Worm (Caenorhabditis elegans) whole organism, L4 larva: ENCODE measurements around the gene C53C11.5.

Experiments
- D1046.2 ChIP-seq: fragments of 200-800 bp; sonication (Bioruptor generic); IDR thresholded peaks from 2 replicates; pipeline ENCODE4 v1.3.6; 2022; ENCODE audit warnings: missing genetic modification characterization, missing compliant biosample characterization
- F10B5.3 ChIP-seq: sonication (generic microtip); optimal IDR thresholded peaks from 2 replicates; lab custom pipeline; 2016; ENCODE audit warnings: mild to moderate bottlenecking, missing genetic modification characterization, missing compliant biosample characterization
- R02D3.7 ChIP-seq: fragments of 150-350 bp; sonication (generic microtip); optimal IDR thresholded peaks from 3 replicates; lab custom pipeline; 2014; ENCODE audit warnings: missing biosample characterization, missing genetic modification characterization
- aly-2 ChIP-seq: sonication (generic microtip); optimal IDR thresholded peaks from 2 replicates; lab custom pipeline; 2018; ENCODE audit warnings: missing biosample characterization, missing genetic modification characterization
- ceh-20 ChIP-seq: fragments of 200-800 bp; sonication (Bioruptor generic); IDR thresholded peaks from 2 replicates; pipeline ENCODE4 v1.3.6; 2022; ENCODE audit warnings: missing genetic modification reagents, missing genetic modification characterization, missing compliant biosample characterization
- ceh-44 ChIP-seq: fragments of 200-800 bp; sonication (Bioruptor generic); IDR thresholded peaks from 2 replicates; pipeline ENCODE4 v1.3.6; 2022; ENCODE audit warnings: missing genetic modification reagents, missing genetic modification characterization, missing compliant biosample characterization
- ceh-82 ChIP-seq: sonication (generic microtip); optimal IDR thresholded peaks from 2 replicates; lab custom pipeline; 2017; ENCODE audit warnings: missing biosample characterization, missing genetic modification characterization
- ces-1 ChIP-seq: fragments of 150-350 bp; sonication (generic microtip); optimal IDR thresholded peaks from 4 replicates; lab custom pipeline; 2014; ENCODE audit warnings: missing biosample characterization, missing genetic modification reagents, missing genetic modification characterization
- pha-4 ChIP-seq, 2 experiments: fragments of 150-350 bp in 1 of 2; fragments of 200-800 bp in 1 of 2; sonication (Bioruptor generic) in 1 of 2; IDR thresholded peaks in 1 of 2; optimal IDR thresholded peaks in 1 of 2; 2 replicates each; pipeline versions ENCODE4 v1.3.6 to Lab custom; 2014 to 2022; ENCODE audit warnings: missing genetic modification characterization in 2 of 2, missing genetic modification reagents in 2 of 2, missing biosample characterization in 1 of 2, missing compliant biosample characterization in 1 of 2
- skn-1 ChIP-seq: fragments of 150-350 bp; optimal IDR thresholded peaks from 2 replicates; lab custom pipeline; 2014; ENCODE audit warnings: missing biosample characterization, missing genetic modification characterization
- tag-97 ChIP-seq: fragments of 200-800 bp; sonication (Bioruptor generic); IDR thresholded peaks from 2 replicates; pipeline ENCODE4 v1.3.6; 2022; ENCODE audit warnings: missing genetic modification characterization, missing compliant biosample characterization
- unc-62 ChIP-seq, 3 experiments: fragments of 150-350 bp in 1 of 3; sonication (generic microtip); optimal IDR thresholded peaks in 2 of 3; peaks in 1 of 3; 1 replicate in 1 of 3; 2 replicates in 2 of 3; lab custom pipeline; 2014 to 2017; ENCODE audit warnings: missing biosample characterization in 3 of 3, missing genetic modification characterization in 3 of 3, missing genetic modification reagents in 3 of 3, missing genotype in 1 of 3
- zfp-2 ChIP-seq: sonication (generic microtip); optimal IDR thresholded peaks from 2 replicates; lab custom pipeline; 2016; ENCODE audit warnings: mild to moderate bottlenecking, missing genetic modification characterization, missing compliant biosample characterization

ce11 chrX:17327226-17327625 lies 6.6 kb upstream of the C53C11.5 start:
- TF ChIP-seq skn-1 = no peak
- no peak for TF ChIP-seq D1046.2
- TF ChIP-seq tag-97 = no peak
- TF ChIP-seq pha-4 (GFP tag; IDR thresholded peaks at IDR 0.05; lab: Robert Waterston, UW) = no peak
- TF ChIP-seq pha-4 (tag; optimal IDR thresholded peaks at IDR 0.05; lab: Kevin White, UChicago) = no peak
- no peak for TF ChIP-seq aly-2 (tag; lab: Kevin White, UChicago)
- no peak for TF ChIP-seq unc-62 (GFP tag; optimal IDR thresholded peaks at IDR 0.05 in 1 of 2; lab: Kevin White, UChicago)
- no peak for TF ChIP-seq unc-62 (tag; optimal IDR thresholded peaks at IDR 0.05; lab: Kevin White, UChicago)
- no peak for TF ChIP-seq F10B5.3 (tag; lab: Kevin White, UChicago)
- TF ChIP-seq ces-1 (GFP tag; lab: Kevin White, UChicago) = no peak
- TF ChIP-seq zfp-2 (tag; lab: Kevin White, UChicago) = no peak
- no peak for TF ChIP-seq R02D3.7 (tag; lab: Kevin White, UChicago)
- TF ChIP-seq ceh-20 (GFP tag; lab: Robert Waterston, UW) = no peak
- no peak for TF ChIP-seq ceh-82
- no peak for TF ChIP-seq ceh-44
